Worm (Caenorhabditis elegans) whole organism, L3 larva: Measurements from ENCODE around the gene F07F6.2.

Experiments
- R02D3.7 ChIP-seq: fragments of 150-350 bp; optimal IDR thresholded peaks from 2 replicates; lab custom pipeline; 2014; ENCODE audit warnings: missing biosample characterization, missing genetic modification characterization
- ZK546.5 ChIP-seq: sonication (generic microtip); optimal IDR thresholded peaks from 2 replicates; lab custom pipeline; 2017; ENCODE audit warnings: missing biosample characterization, missing genetic modification characterization
- aly-2 ChIP-seq: fragments of 150-350 bp; optimal IDR thresholded peaks from 2 replicates; lab custom pipeline; 2014; ENCODE audit warnings: missing biosample characterization, missing genetic modification characterization
- ama-1 ChIP-seq: fragments of 150-350 bp; optimal IDR thresholded peaks from 2 replicates; lab custom pipeline; 2018
- ceh-28 ChIP-seq: fragments of 150-350 bp; optimal IDR thresholded peaks from 2 replicates; lab custom pipeline; 2014; ENCODE audit warnings: missing biosample characterization, missing genetic modification reagents, missing genetic modification characterization
- ceh-82 ChIP-seq: fragments of 150-350 bp; optimal IDR thresholded peaks from 2 replicates; lab custom pipeline; 2014; ENCODE audit warnings: missing biosample characterization, missing genetic modification characterization
- ceh-9 ChIP-seq: sonication (generic microtip); optimal IDR thresholded peaks from 2 replicates; lab custom pipeline; 2018; ENCODE audit warnings: missing biosample characterization, missing genetic modification characterization
- daf-12 ChIP-seq: fragments of 150-350 bp; optimal IDR thresholded peaks from 2 replicates; lab custom pipeline; 2014; ENCODE audit warnings: missing biosample characterization, missing genetic modification reagents, missing genetic modification characterization
- egl-5 ChIP-seq: fragments of 150-350 bp; optimal IDR thresholded peaks from 2 replicates; lab custom pipeline; 2017; ENCODE audit warnings: missing biosample characterization, missing genetic modification reagents, missing genetic modification characterization, inconsistent platforms
- elt-2 ChIP-seq: sonication (generic microtip); optimal IDR thresholded peaks from 2 replicates; lab custom pipeline; 2016; ENCODE audit warnings: missing genetic modification reagents, mild to moderate bottlenecking, missing genetic modification characterization, missing compliant biosample characterization
- fkh-2 ChIP-seq: fragments of 150-350 bp; optimal IDR thresholded peaks from 2 replicates; lab custom pipeline; 2014; ENCODE audit warnings: missing biosample characterization, missing genetic modification reagents, missing genetic modification characterization
- fos-1 ChIP-seq: fragments of 150-350 bp; optimal IDR thresholded peaks from 2 replicates; lab custom pipeline; 2014; ENCODE audit warnings: missing biosample characterization, missing genetic modification characterization
- hmg-11 ChIP-seq: sonication (generic microtip); optimal IDR thresholded peaks from 2 replicates; lab custom pipeline; 2016; ENCODE audit warnings: missing genetic modification characterization, missing compliant biosample characterization
- jun-1 ChIP-seq: fragments of 150-350 bp; optimal IDR thresholded peaks from 2 replicates; lab custom pipeline; 2014; ENCODE audit warnings: missing biosample characterization, missing genetic modification reagents, missing genetic modification characterization
- lin-15B ChIP-seq: fragments of 150-350 bp; optimal IDR thresholded peaks from 2 replicates; lab custom pipeline; 2014; ENCODE audit warnings: missing biosample characterization, missing genetic modification characterization
- lin-39 ChIP-seq: fragments of 150-350 bp; optimal IDR thresholded peaks from 2 replicates; lab custom pipeline; 2018; ENCODE audit warnings: missing biosample characterization, missing genetic modification reagents, missing genetic modification characterization
- lsy-12 ChIP-seq: sonication (generic microtip); optimal IDR thresholded peaks from 2 replicates; lab custom pipeline; 2016; ENCODE audit warnings: mild to moderate bottlenecking, missing genetic modification characterization, missing compliant biosample characterization
- mdl-1 ChIP-seq: fragments of 150-350 bp; optimal IDR thresholded peaks from 2 replicates; lab custom pipeline; 2014; ENCODE audit warnings: missing biosample characterization, missing genetic modification characterization
- mml-1 ChIP-seq: fragments of 150-350 bp; sonication (generic microtip); optimal IDR thresholded peaks from 3 replicates; lab custom pipeline; 2014; ENCODE audit warnings: missing biosample characterization, missing genetic modification characterization
- nfya-1 ChIP-seq: sonication (generic microtip); optimal IDR thresholded peaks from 2 replicates; lab custom pipeline; 2017; ENCODE audit warnings: missing genetic modification characterization, mild to moderate bottlenecking, missing compliant biosample characterization, antibody characterized with exemption, moderate library complexity; ENCODE audit not compliant: insufficient read depth
- nhr-11 ChIP-seq: fragments of 150-350 bp; optimal IDR thresholded peaks from 2 replicates; lab custom pipeline; 2014; ENCODE audit warnings: missing biosample characterization, missing genetic modification characterization
- nhr-12 ChIP-seq: fragments of 150-350 bp; optimal IDR thresholded peaks from 2 replicates; lab custom pipeline; 2014; ENCODE audit warnings: missing biosample characterization, missing genetic modification characterization
- nhr-23 ChIP-seq: fragments of 150-350 bp; optimal IDR thresholded peaks from 2 replicates; lab custom pipeline; 2014; ENCODE audit warnings: missing biosample characterization, missing genetic modification reagents, missing genetic modification characterization
- nhr-237 ChIP-seq: fragments of 150-350 bp; optimal IDR thresholded peaks from 2 replicates; lab custom pipeline; 2014; ENCODE audit warnings: missing biosample characterization, missing genetic modification characterization
- nhr-25 ChIP-seq: sonication (generic microtip); optimal IDR thresholded peaks from 2 replicates; lab custom pipeline; 2017; ENCODE audit warnings: missing biosample characterization, missing genetic modification characterization
- nhr-28 ChIP-seq: fragments of 150-350 bp; optimal IDR thresholded peaks from 2 replicates; lab custom pipeline; 2014; ENCODE audit warnings: missing biosample characterization, missing genetic modification characterization
- nhr-43 ChIP-seq: sonication (generic microtip); optimal IDR thresholded peaks from 2 replicates; lab custom pipeline; 2016; ENCODE audit warnings: mild to moderate bottlenecking, missing genetic modification characterization, missing compliant biosample characterization; ENCODE audit not compliant: poor library complexity, severe bottlenecking
- nhr-67 ChIP-seq: fragments of 150-350 bp; optimal IDR thresholded peaks from 2 replicates; lab custom pipeline; 2014; ENCODE audit warnings: missing biosample characterization, missing genetic modification characterization
- nhr-76 ChIP-seq: fragments of 150-350 bp; sonication (generic microtip); optimal IDR thresholded peaks from 5 replicates; lab custom pipeline; 2014; ENCODE audit warnings: missing biosample characterization, missing genetic modification characterization
- nhr-77 ChIP-seq: fragments of 150-350 bp; optimal IDR thresholded peaks from 2 replicates; lab custom pipeline; 2014; ENCODE audit warnings: missing biosample characterization, missing genetic modification characterization
- pqm-1 ChIP-seq: fragments of 150-350 bp; optimal IDR thresholded peaks from 2 replicates; lab custom pipeline; 2017; ENCODE audit warnings: missing biosample characterization, missing genetic modification characterization, inconsistent platforms
- sea-2 ChIP-seq: fragments of 150-350 bp; sonication (generic microtip); optimal IDR thresholded peaks from 4 replicates; lab custom pipeline; 2014; ENCODE audit warnings: missing biosample characterization, missing genetic modification reagents, missing genetic modification characterization
- skn-1 ChIP-seq: fragments of 150-350 bp; optimal IDR thresholded peaks from 2 replicates; lab custom pipeline; 2014; ENCODE audit warnings: missing biosample characterization, missing genetic modification characterization
- snpc-4 ChIP-seq: fragments of 150-350 bp; optimal IDR thresholded peaks from 2 replicates; lab custom pipeline; 2014; ENCODE audit warnings: missing biosample characterization, missing genetic modification characterization
- tbx-2 ChIP-seq: sonication (generic microtip); optimal IDR thresholded peaks from 2 replicates; lab custom pipeline; 2016; ENCODE audit warnings: mild to moderate bottlenecking, missing genetic modification characterization, missing compliant biosample characterization
- unc-62 ChIP-seq: fragments of 150-350 bp; sonication (generic microtip); optimal IDR thresholded peaks from 4 replicates; lab custom pipeline; 2014; ENCODE audit warnings: missing biosample characterization, missing genetic modification reagents, missing genetic modification characterization
- zag-1 ChIP-seq: fragments of 150-350 bp; optimal IDR thresholded peaks from 2 replicates; lab custom pipeline; 2014; ENCODE audit warnings: missing biosample characterization, missing genetic modification characterization

F07F6.2 gene

DNA sequence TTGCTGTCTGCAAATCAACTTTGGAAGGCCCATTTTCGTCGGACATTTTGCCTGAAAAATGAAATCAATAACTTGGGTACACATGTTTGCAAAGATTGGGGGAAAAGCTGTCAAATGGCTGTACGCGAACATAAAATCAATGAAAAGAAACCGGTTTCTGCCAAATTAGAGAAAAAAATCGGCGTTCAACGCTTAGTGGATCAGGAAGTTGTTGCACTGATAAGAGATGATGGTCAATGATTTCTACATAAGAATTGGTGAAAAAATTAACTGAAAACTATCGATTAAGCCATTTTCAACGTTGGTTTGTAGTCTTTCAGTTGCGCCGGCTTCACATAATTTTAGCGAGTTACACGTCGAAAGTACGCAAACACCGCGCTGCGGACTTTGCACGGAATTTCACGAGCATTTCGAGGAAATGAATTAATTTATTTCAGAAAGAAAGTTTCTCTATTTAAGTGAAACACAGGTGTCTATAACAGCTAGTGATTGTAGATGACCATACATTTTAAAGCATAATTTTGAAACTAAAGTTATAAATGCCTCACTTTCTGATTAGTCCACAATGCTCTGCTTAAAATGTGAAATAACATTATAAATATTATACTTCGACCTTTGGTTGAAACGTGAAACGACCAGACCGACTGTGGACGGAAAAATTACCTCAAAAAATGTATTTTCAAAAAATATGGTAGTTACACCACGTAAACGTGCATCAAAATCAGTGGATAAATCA is at the start of gene F07F6.2, which contains the start of gene F07F6.4:
TSS of gene F07F6.2 (plus strand) at position 686 of the 736 bp plus-strand sequence.
TSS of gene F07F6.4 (minus strand) at position 51 of the 736 bp plus-strand sequence.
- TF ChIP-seq lin-15B: peak; percentile 28
- TF ChIP-seq R02D3.7 (tag; lab: Kevin White, UChicago): no peak
- TF ChIP-seq nhr-43 (tag; lab: Kevin White, UChicago): no peak
- TF ChIP-seq jun-1 (tag; lab: Kevin White, UChicago): no peak
- no peak for TF ChIP-seq ceh-9 (tag; lab: Kevin White, UChicago)
- TF ChIP-seq ama-1 (lab: Kevin White, UChicago): no peak
- TF ChIP-seq hmg-11 (tag; lab: Kevin White, UChicago): peak; percentile 22
- TF ChIP-seq elt-2 (tag; lab: Kevin White, UChicago): peak; percentile 49
- no peak for TF ChIP-seq zag-1 (tag; lab: Kevin White, UChicago)
- peak; percentile 41 for TF ChIP-seq snpc-4 (tag; lab: Kevin White, UChicago)
- no peak for TF ChIP-seq egl-5
- peak; percentile 31 for TF ChIP-seq nfya-1 (tag; lab: Kevin White, UChicago)
- peak; percentile 7 for TF ChIP-seq nhr-25 (tag; lab: Kevin White, UChicago)
- TF ChIP-seq nhr-237 (tag; lab: Kevin White, UChicago): no peak
- no peak for TF ChIP-seq fkh-2
- no peak for TF ChIP-seq lin-39 (tag; lab: Kevin White, UChicago)
- TF ChIP-seq, all 47 proteins: peak for 6

ce11 chrII:5384282-5384681 is 45.7 kb upstream of the F07F6.2 start:
- TF ChIP-seq nhr-28 (tag; lab: Kevin White, UChicago) (no peak), nfya-1 (tag; lab: Kevin White, UChicago) (no peak), nhr-43 (tag; lab: Kevin White, UChicago) (peak; percentile 8), fos-1 (no peak), nhr-77 (tag; lab: Kevin White, UChicago) (no peak), nhr-23 (tag; lab: Kevin White, UChicago) (peak; percentile 0)

DNA sequence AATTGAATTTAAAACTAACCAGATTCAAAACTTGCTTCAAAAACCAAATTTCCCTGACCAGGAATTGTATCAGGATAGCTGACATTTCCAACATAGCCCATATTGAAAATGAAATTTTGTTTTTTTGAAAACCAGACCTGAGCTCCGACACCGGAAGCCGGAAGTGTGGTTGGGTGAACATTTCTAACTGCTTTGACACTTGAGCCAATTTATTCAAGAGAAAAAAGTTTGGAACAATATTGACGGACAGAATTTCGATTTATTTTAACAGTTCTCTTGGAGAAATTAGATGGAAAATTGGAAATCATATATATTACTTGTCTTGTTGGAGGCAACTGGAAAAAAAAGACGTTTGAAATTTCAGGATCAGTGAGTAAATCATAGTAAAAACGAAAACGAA is 42.8 kb upstream of the F07F6.2 start, which contains the start of gene ccpp-6:
TSS of gene ccpp-6 (minus strand) at position 101 of the 400 bp plus-strand sequence.
- peak; percentile 3 for TF ChIP-seq elt-2 (tag; lab: Kevin White, UChicago)
- TF ChIP-seq R02D3.7 (tag; lab: Kevin White, UChicago): no peak

DNA sequence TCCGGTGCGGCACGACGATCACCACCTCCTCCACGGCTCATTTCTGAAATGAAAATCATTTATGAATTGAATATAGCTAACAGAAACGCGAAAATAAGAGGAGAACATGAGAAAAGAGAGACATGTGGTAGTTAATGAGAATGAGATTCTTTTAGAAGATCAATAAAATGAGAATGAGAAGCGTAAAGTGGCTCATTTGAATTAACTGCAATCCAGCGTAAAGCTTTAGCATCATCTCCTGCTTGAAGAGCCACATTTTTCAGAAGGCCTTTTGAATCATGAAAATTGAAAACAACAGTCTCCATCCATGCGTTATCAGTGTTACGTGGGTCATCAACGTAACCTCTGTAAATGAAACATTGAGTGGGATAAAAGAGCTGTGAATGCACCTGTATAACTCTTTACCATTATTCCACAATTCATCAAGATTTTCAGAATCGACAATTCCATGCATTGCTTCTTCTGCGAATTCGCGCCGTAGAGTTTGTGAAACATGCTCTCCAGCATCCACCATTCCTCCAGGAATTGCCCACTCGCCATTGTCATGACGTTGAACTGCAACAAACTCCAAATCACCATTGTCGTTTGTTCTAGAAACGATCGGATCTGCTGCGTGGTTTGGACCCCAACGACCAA is 41.1 kb upstream of the F07F6.2 start, which contains the start of gene rsp-4:
TSS of gene rsp-4 (minus strand) at position 51 of the 636 bp plus-strand sequence.
- TF ChIP-seq R02D3.7 (tag; lab: Kevin White, UChicago): no peak
- TF ChIP-seq nhr-67 (tag; lab: Kevin White, UChicago): no peak
- no peak for TF ChIP-seq aly-2 (tag; lab: Kevin White, UChicago)
- no peak for TF ChIP-seq ama-1 (lab: Kevin White, UChicago)
- no peak for TF ChIP-seq lin-15B
- no peak for TF ChIP-seq ceh-28 (tag; lab: Kevin White, UChicago)
- TF ChIP-seq nfya-1 (tag; lab: Kevin White, UChicago): no peak
- no peak for TF ChIP-seq nhr-12 (tag; lab: Kevin White, UChicago)
- TF ChIP-seq fkh-2: no peak
- no peak for TF ChIP-seq nhr-43 (tag; lab: Kevin White, UChicago)
- no peak for TF ChIP-seq zag-1 (tag; lab: Kevin White, UChicago)
- TF ChIP-seq pqm-1 (tag; lab: Kevin White, UChicago): no peak
- no peak for TF ChIP-seq sea-2 (GFP tag; lab: Kevin White, UChicago)
- TF ChIP-seq ZK546.5 (tag; lab: Kevin White, UChicago): no peak

DNA sequence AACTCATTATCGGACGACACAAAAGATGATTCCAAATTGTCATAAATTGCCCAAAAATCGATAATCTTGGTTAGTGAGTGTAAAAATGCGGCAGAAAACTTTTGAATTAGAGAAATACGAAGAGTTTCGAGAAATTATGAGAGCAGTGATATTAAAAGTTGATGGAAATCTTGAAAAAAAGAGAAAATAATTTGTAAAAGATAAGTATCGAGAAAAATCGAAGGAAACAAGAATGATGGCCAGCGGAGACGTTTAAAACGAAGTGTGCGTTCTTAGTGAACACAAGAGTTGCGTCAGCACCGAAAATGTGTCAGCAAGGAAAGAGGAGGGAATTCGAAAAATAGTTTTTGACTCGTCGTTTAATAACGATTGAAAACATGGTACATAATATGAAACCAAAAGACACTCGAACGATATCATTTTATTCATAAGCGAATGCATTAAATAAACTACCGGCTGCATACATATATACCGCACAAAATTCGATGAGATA is 40.1 kb upstream of the F07F6.2 start, which contains the start of gene ndx-6:
TSS of gene ndx-6 (minus strand) at position 51 of the 493 bp plus-strand sequence.
- peak; percentile 66 for TF ChIP-seq tbx-2 (tag; lab: Kevin White, UChicago)
- peak; percentile 79 for TF ChIP-seq lin-39 (tag; lab: Kevin White, UChicago)
- TF ChIP-seq ceh-82: peak; percentile 11
- peak; percentile 73 for TF ChIP-seq ama-1 (lab: Kevin White, UChicago)
- no peak for TF ChIP-seq nhr-237 (tag; lab: Kevin White, UChicago)
- TF ChIP-seq skn-1 (tag; lab: Kevin White, UChicago): peak; percentile 57
- peak; percentile 75 for TF ChIP-seq snpc-4 (tag; lab: Kevin White, UChicago)
- TF ChIP-seq lsy-12: peak; percentile 26
- no peak for TF ChIP-seq nhr-11 (tag; lab: Kevin White, UChicago)
- no peak for TF ChIP-seq mdl-1 (tag; lab: Kevin White, UChicago)
- no peak for TF ChIP-seq sea-2 (GFP tag; lab: Kevin White, UChicago)
- no peak for TF ChIP-seq unc-62 (GFP tag; lab: Kevin White, UChicago)
- peak; percentile 79 for TF ChIP-seq elt-2 (tag; lab: Kevin White, UChicago)
- TF ChIP-seq fkh-2: no peak
- TF ChIP-seq mml-1: no peak
- TF ChIP-seq daf-12 (tag; lab: Kevin White, UChicago): no peak
- TF ChIP-seq nhr-43 (tag; lab: Kevin White, UChicago): peak; percentile 86
- TF ChIP-seq nhr-25 (tag; lab: Kevin White, UChicago): peak; percentile 92
- peak; percentile 92 for TF ChIP-seq nhr-23 (tag; lab: Kevin White, UChicago)
- peak; percentile 55 for TF ChIP-seq ceh-28 (tag; lab: Kevin White, UChicago)
- TF ChIP-seq nhr-28 (tag; lab: Kevin White, UChicago): no peak
- TF ChIP-seq ZK546.5 (tag; lab: Kevin White, UChicago): no peak
- no peak for TF ChIP-seq nhr-76 (tag; lab: Kevin White, UChicago)
- TF ChIP-seq R02D3.7 (tag; lab: Kevin White, UChicago): peak; percentile 61
- peak; percentile 64 for TF ChIP-seq egl-5
- TF ChIP-seq nfya-1 (tag; lab: Kevin White, UChicago): peak; percentile 82
- no peak for TF ChIP-seq fos-1
